Worm (Caenorhabditis elegans) whole organism, L4 larva: ENCODE data around the gene str-255.

Source experiments
- F44E2.7 ChIP-seq: fragments of 200-800 bp; sonication (Bioruptor generic); IDR thresholded peaks from 2 replicates; pipeline ENCODE4 v2.1.2; 2022; ENCODE audit warnings: missing genetic modification characterization, missing compliant biosample characterization
- F49E8.2 ChIP-seq: sonication (generic microtip); optimal IDR thresholded peaks from 2 replicates; lab custom pipeline; 2016; ENCODE audit warnings: missing compliant biosample characterization, mild to moderate bottlenecking, missing genetic modification characterization, borderline replicate concordance
- R02D3.7 ChIP-seq: fragments of 150-350 bp; sonication (generic microtip); optimal IDR thresholded peaks from 3 replicates; lab custom pipeline; 2014; ENCODE audit warnings: missing biosample characterization, missing genetic modification characterization
- aha-1 ChIP-seq: fragments of 150-350 bp; peaks from one replicate; lab custom pipeline; 2014; ENCODE audit warnings: missing biosample characterization, missing genetic modification characterization
- attf-4 ChIP-seq: sonication (generic microtip); optimal IDR thresholded peaks from 3 replicates; lab custom pipeline; 2017; ENCODE audit warnings: missing biosample characterization, missing genetic modification characterization
- ceh-62 ChIP-seq: sonication (generic microtip); optimal IDR thresholded peaks from 2 replicates; lab custom pipeline; 2017; ENCODE audit warnings: missing biosample characterization, missing genetic modification characterization
- ces-1 ChIP-seq: fragments of 150-350 bp; sonication (generic microtip); optimal IDR thresholded peaks from 4 replicates; lab custom pipeline; 2014; ENCODE audit warnings: missing biosample characterization, missing genetic modification reagents, missing genetic modification characterization
- dmd-6 ChIP-seq: fragments of 200-800 bp; sonication (Bioruptor generic); IDR thresholded peaks from 2 replicates; pipeline ENCODE4 v1.3.6; 2022; ENCODE audit warnings: missing genetic modification reagents, missing genetic modification characterization, missing compliant biosample characterization
- dmd-9 ChIP-seq: fragments of 200-800 bp; sonication (Bioruptor generic); IDR thresholded peaks from 2 replicates; pipeline ENCODE4 v1.3.6; 2022; ENCODE audit warnings: missing genetic modification reagents, missing genetic modification characterization, missing compliant biosample characterization
- duxl-1 ChIP-seq: sonication (generic microtip); optimal IDR thresholded peaks from 2 replicates; lab custom pipeline; 2016; ENCODE audit warnings: mild to moderate bottlenecking, missing genetic modification characterization, moderate library complexity, missing compliant biosample characterization; ENCODE audit not compliant: poor library complexity
- dve-1 ChIP-seq: sonication (generic microtip); optimal IDR thresholded peaks from 2 replicates; lab custom pipeline; 2017; ENCODE audit warnings: antibody characterized with exemption, mild to moderate bottlenecking, missing genetic modification characterization, missing compliant biosample characterization; ENCODE audit not compliant: insufficient read depth
- hlh-11 ChIP-seq: fragments of 200-800 bp; sonication (Bioruptor generic); optimal IDR thresholded peaks from 2 replicates; lab custom pipeline; 2018; ENCODE audit warnings: mild to moderate bottlenecking, missing genetic modification characterization, missing compliant biosample characterization
- hlh-30 ChIP-seq: sonication (generic microtip); optimal IDR thresholded peaks from 2 replicates; lab custom pipeline; 2017; ENCODE audit warnings: antibody characterized with exemption, mild to moderate bottlenecking, missing genetic modification characterization, missing compliant biosample characterization; ENCODE audit not compliant: insufficient read depth
- hmg-1.1 ChIP-seq: fragments of 200-800 bp; sonication (Bioruptor generic); IDR thresholded peaks from 2 replicates; pipeline ENCODE4 v1.3.6; 2022; ENCODE audit warnings: missing genetic modification reagents, missing genetic modification characterization, missing compliant biosample characterization
- lin-29 ChIP-seq: fragments of 200-800 bp; sonication (Bioruptor generic); IDR thresholded peaks from 2 replicates; pipeline ENCODE4 v1.3.6; 2022; ENCODE audit warnings: missing genetic modification reagents, missing genetic modification characterization, missing compliant biosample characterization
- lir-3 ChIP-seq: sonication (generic microtip); optimal IDR thresholded peaks from 2 replicates; lab custom pipeline; 2016; ENCODE audit warnings: mild to moderate bottlenecking, missing genetic modification characterization, missing compliant biosample characterization
- lsy-2 ChIP-seq, 2 experiments: fragments of 150-350 bp in 1 of 2; sonication (generic microtip) in 1 of 2; optimal IDR thresholded peaks; 2 replicates each; lab custom pipeline; 2014 to 2017; ENCODE audit warnings: missing biosample characterization in 2 of 2, missing genetic modification characterization in 2 of 2
- madf-9 ChIP-seq: fragments of 200-800 bp; sonication (Bioruptor generic); conservative IDR thresholded peaks from 2 replicates; pipeline ENCODE4 v1.3.6; 2022; ENCODE audit warnings: missing genetic modification reagents, missing genetic modification characterization, missing compliant biosample characterization
- mdl-1 ChIP-seq, 2 experiments: fragments of 150-350 bp in 1 of 2; sonication (generic microtip) in 1 of 2; optimal IDR thresholded peaks; 2 replicates each; lab custom pipeline; 2014 to 2017; ENCODE audit warnings: missing biosample characterization in 2 of 2, missing genetic modification characterization in 2 of 2
- mes-2 ChIP-seq: sonication (generic microtip); optimal IDR thresholded peaks from 2 replicates; lab custom pipeline; 2016; ENCODE audit warnings: missing genotype, mild to moderate bottlenecking, missing genetic modification characterization, missing compliant biosample characterization; ENCODE audit not compliant: poor library complexity, severe bottlenecking
- mxl-2 ChIP-seq: fragments of 200-800 bp; sonication (Bioruptor generic); conservative IDR thresholded peaks from 2 replicates; pipeline ENCODE4 v1.3.6; 2022; ENCODE audit warnings: missing genetic modification reagents, missing genetic modification characterization, missing compliant biosample characterization
- nhr-102 ChIP-seq: sonication (generic microtip); optimal IDR thresholded peaks from 2 replicates; lab custom pipeline; 2016; ENCODE audit warnings: mild to moderate bottlenecking, missing genetic modification characterization, moderate library complexity, missing compliant biosample characterization
- nhr-11 ChIP-seq: fragments of 150-350 bp; optimal IDR thresholded peaks from 2 replicates; lab custom pipeline; 2014; ENCODE audit warnings: missing biosample characterization, missing genetic modification characterization
- nhr-28 ChIP-seq: fragments of 150-350 bp; optimal IDR thresholded peaks from 2 replicates; lab custom pipeline; 2014; ENCODE audit warnings: missing biosample characterization, missing genetic modification characterization
- nhr-41 ChIP-seq: fragments of 200-800 bp; sonication (Bioruptor generic); IDR thresholded peaks from 2 replicates; pipeline ENCODE4 v1.3.6; 2022; ENCODE audit warnings: missing genetic modification reagents, missing genetic modification characterization, missing compliant biosample characterization
- nhr-48 ChIP-seq: sonication (generic microtip); optimal IDR thresholded peaks from 2 replicates; lab custom pipeline; 2016; ENCODE audit warnings: mild to moderate bottlenecking, missing genetic modification characterization, missing compliant biosample characterization
- php-3 ChIP-seq: fragments of 200-800 bp; sonication (Bioruptor generic); IDR thresholded peaks from 2 replicates; pipeline ENCODE4 v1.3.6; 2022; ENCODE audit warnings: missing genetic modification reagents, missing genetic modification characterization, missing compliant biosample characterization
- pqm-1 ChIP-seq: sonication (generic microtip); optimal IDR thresholded peaks from 2 replicates; lab custom pipeline; 2017; ENCODE audit warnings: missing biosample characterization, missing genetic modification characterization
- set-16 ChIP-seq: fragments of 200-800 bp; sonication (Bioruptor generic); IDR thresholded peaks from 2 replicates; pipeline ENCODE4 v1.3.6; 2022; ENCODE audit warnings: missing genetic modification reagents, missing genetic modification characterization, missing compliant biosample characterization
- tag-97 ChIP-seq: fragments of 200-800 bp; sonication (Bioruptor generic); IDR thresholded peaks from 2 replicates; pipeline ENCODE4 v1.3.6; 2022; ENCODE audit warnings: missing genetic modification characterization, missing compliant biosample characterization
- tra-1 ChIP-seq: fragments of 200-800 bp; sonication (Bioruptor generic); IDR thresholded peaks from 2 replicates; pipeline ENCODE4 v1.3.6; 2022; ENCODE audit warnings: missing genetic modification reagents, missing genetic modification characterization, missing compliant biosample characterization
- zip-2 ChIP-seq: fragments of 150-350 bp; optimal IDR thresholded peaks from 2 replicates; lab custom pipeline; 2014; ENCODE audit warnings: missing biosample characterization, missing genetic modification characterization
- ztf-7 ChIP-seq: fragments of 150-350 bp; optimal IDR thresholded peaks from 2 replicates; lab custom pipeline; 2014; ENCODE audit warnings: missing biosample characterization, missing genetic modification characterization

str-255 gene

DNA sequence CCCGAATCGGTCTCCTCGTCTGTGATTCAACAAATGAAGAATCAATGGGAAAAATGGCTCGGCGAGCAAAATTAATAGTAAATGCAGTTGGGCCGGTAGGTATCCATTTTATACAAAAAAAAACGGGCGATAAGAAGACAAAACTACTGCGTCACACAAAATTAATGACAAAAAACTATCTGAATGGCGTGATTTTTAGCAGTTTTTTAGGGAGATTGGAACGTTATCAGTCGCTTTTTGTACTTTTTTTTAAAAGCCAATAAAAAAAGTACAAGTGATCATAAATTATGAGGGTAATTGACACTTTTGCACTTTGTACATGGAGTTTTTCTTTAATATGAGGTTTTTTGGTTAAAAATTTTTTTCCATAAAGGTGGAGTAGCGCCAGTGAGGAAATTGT is 40.5 kb downstream of the str-255 start (continued):
- TF ChIP-seq ztf-7 (tag; lab: Kevin White, UChicago) = no peak

DNA sequence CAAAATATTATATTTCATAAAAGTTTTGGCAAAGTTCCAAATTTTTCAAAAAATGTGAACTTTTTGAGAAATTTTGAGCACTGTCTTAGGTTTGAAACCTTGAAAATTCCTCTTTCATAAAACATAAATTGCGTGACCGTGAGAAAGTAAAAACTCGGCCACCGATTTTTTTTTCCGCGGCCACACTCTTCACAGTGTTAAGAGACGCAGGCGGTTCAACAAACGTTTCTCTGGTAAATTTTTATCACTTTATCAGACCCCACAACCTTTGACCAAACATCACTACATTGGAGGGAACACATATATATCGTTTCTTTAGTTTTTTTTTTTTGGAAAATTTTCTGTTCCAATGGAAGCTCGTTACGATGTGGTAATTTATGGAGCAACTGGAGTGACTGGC is 41.1 kb downstream of the str-255 start, which contains the start of gene F22F7.2:
F22F7.2 (plus strand) TSS at position 266 of the 400 bp plus-strand sequence.
- TF ChIP-seq nhr-41 (0 out of 2 replicates have a peak, but pooled peaks have one; percentile 17), dmd-6 (peak; percentile 32), nhr-11 (tag; lab: Kevin White, UChicago) (no peak), dve-1 (tag; lab: Kevin White, UChicago) (peak; percentile 43), lsy-2 (tag; optimal IDR thresholded peaks at IDR 0.05; lab: Kevin White, UChicago) (no peak), php-3 (GFP tag; lab: Robert Waterston, UW) (peak; percentile 27; the same call in 1 of the 2 replicates), hlh-11 (tag; lab: Kevin White, UChicago) (peak; percentile 26), mes-2 (peak; percentile 63), nhr-28 (tag; lab: Kevin White, UChicago) (peak; percentile 39), tra-1 (peak; percentile 53; the same call in 1 of the 2 replicates)

DNA sequence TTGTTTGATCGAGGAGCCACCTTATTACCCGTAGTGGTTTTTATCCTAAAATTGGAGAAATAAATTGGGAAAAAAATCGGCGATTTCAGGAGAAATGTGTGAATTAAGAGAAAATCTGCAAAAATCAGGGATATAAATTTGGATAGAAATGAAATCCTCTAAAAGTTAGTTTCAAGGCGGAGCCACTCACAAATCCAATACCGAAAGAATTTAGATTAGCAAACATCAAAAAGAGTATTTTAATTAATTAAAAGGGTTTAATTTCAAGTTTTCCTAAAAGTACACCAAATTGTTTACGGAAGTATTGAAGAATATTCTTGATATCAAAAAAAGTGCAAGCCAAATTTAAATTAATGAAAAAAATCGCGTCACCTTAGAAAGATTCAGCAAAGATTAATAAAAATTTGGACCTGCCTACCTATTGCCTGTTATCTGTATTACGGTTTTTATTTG is 41.7 kb downstream of the str-255 start, which contains the start of gene F22F7.8:
F22F7.8 (minus strand) TSS at position 51 of the 453 bp plus-strand sequence.
- no peak for TF ChIP-seq ceh-62 (tag; lab: Kevin White, UChicago)
- peak; percentile 91 for TF ChIP-seq aha-1 (tag; lab: Kevin White, UChicago)

DNA sequence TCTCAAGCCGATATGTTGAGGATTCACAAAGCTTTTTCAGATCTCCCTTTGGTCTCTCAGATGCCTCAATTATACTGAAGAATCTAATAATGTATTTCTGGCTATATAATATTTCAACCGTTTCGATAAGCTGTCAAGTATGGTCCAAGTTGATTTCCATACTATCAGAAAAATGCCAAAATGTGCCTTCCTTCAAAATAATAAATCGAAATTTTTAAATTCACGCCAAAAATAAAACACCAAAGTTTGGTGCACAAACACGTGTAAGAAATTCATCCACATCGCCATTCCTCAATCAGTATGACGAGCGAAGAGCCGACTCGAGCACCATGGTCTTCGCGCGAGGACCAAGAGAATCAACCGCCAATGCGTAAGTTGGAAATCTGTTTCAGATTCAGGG is 44.1 kb downstream of the str-255 start, which contains the start of gene F22F7.11:
F22F7.11 (plus strand) TSS at position 301 of the 400 bp plus-strand sequence.
- TF ChIP-seq zip-2 = no peak
- no peak for TF ChIP-seq set-16 (GFP tag; lab: Robert Waterston, UW)
- TF ChIP-seq hmg-1.1 (GFP tag; lab: Robert Waterston, UW) = no peak
- TF ChIP-seq mxl-2 (GFP tag; lab: Robert Waterston, UW) = no peak
- TF ChIP-seq lir-3 = no peak
- no peak for TF ChIP-seq ces-1 (GFP tag; lab: Kevin White, UChicago)
- no peak for TF ChIP-seq tag-97 (GFP tag; lab: Robert Waterston, UW)
- no peak for TF ChIP-seq lin-29 (GFP tag; lab: Robert Waterston, UW)
- TF ChIP-seq F44E2.7 (GFP tag; lab: Robert Waterston, UW) = no peak
- TF ChIP-seq F49E8.2 (tag; lab: Kevin White, UChicago) = no peak
- TF ChIP-seq, all 104 proteins: peak for 0

DNA sequence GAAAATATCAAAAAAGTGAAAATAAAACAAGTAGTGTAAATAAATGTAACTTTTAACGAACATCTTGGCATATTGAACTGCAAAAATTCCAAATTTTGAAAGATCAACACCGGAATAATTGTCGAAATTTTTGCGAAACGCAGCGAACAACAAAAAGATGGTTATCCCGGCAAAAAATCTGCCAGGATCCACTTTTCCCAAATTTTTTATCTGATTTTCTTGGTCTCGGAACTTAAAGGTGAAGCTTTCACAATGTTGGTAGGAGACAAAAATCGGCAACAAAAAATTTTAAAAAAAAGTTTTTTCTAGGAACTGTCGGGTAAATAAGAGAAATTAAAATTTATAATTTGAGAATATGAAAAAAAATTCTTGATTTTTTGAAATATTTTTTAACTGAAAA is 45.1 kb downstream of the str-255 start, which contains the start of gene bgnt-1.2:
bgnt-1.2 (minus strand) TSS at position 101 of the 400 bp plus-strand sequence.
- TF ChIP-seq dmd-9 (GFP tag; lab: Robert Waterston, UW) = no peak
- TF ChIP-seq madf-9 (GFP tag; lab: Robert Waterston, UW) = no peak
- no peak for TF ChIP-seq nhr-102 (tag; lab: Kevin White, UChicago)
- TF ChIP-seq F44E2.7 (GFP tag; lab: Robert Waterston, UW) = no peak
- no peak for TF ChIP-seq nhr-48 (tag; lab: Kevin White, UChicago)
- TF ChIP-seq attf-4 (tag; lab: Kevin White, UChicago) = no peak
- no peak for TF ChIP-seq nhr-41
- TF ChIP-seq R02D3.7 (tag; lab: Kevin White, UChicago) = no peak
- TF ChIP-seq duxl-1 (tag; lab: Kevin White, UChicago) = no peak
- TF ChIP-seq mdl-1 (tag; optimal IDR thresholded peaks at IDR 0.05; lab: Kevin White, UChicago) = no peak
- no peak for TF ChIP-seq pqm-1 (tag; lab: Kevin White, UChicago)
- no peak for TF ChIP-seq dmd-6
- no peak for TF ChIP-seq tra-1
- no peak for TF ChIP-seq hlh-30 (tag; lab: Kevin White, UChicago)
- TF ChIP-seq, all 104 proteins: peak for 0
